Worm (Caenorhabditis elegans): ENCODE measurements around the gene ncx-5.

Gene ncx-5

ce11 chrV:10478097-10478828, 11.6 kb downstream of the ncx-5 start, which contains the start of the genes crp-1 and Y32F6B.9 (continued):
- TF ChIP-seq daf-16 (GFP tag; optimal IDR thresholded peaks at IDR 0.05) (no peak), daf-16 (tag; optimal IDR thresholded peaks at IDR 0.05) (peak; percentile 44), nhr-111 (GFP tag; optimal IDR thresholded peaks at IDR 0.05) (no peak), rbr-2 (tag; optimal IDR thresholded peaks at IDR 0.05) (no peak), dmd-6 (GFP tag; IDR thresholded peaks at IDR 0.05) (peak; percentile 41; the same call in 1 of the 2 replicates), fos-1 (tag; optimal IDR thresholded peaks at IDR 0.05) (no peak), lin-13 (GFP tag; optimal IDR thresholded peaks at IDR 0.05) (no peak), ztf-7 (tag; optimal IDR thresholded peaks at IDR 0.05) (no peak), snpc-4 (tag; optimal IDR thresholded peaks at IDR 0.05) (no peak), mxl-3 (GFP tag; optimal IDR thresholded peaks at IDR 0.05) (no peak), ceh-20 (GFP tag; IDR thresholded peaks at IDR 0.05) (no peak), zfp-3 (GFP tag; conservative IDR thresholded peaks at IDR 0.05) (no peak), zag-1 (tag; optimal IDR thresholded peaks at IDR 0.05) (no peak)

DNA sequence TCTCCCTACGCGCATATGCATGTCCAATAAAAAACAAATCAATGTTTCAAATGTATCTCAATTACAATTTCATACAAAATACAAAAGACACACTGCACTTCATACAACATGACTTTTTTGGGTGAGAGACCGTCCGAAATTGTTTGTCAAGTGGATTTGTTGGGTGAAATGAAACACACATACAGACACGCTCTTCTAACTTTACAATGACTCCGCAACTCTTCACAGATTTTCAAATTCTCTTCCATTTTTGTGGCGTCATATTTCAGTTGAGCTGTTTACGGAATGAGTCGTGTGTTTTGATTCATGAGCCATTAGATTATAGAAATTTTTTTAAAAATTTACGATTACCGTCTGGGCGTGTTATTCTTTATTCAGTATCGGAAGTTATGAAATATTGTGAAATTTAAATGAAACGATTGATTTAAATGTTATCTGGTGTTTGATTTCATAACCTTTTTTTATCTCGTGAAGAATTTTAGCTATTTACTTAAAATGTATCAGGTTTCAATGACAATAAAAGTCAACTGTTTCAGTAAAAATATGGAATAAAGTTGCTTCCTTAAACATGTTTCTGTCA, 12.9 kb downstream of the ncx-5 start:
- TF ChIP-seq nhr-77 (tag; optimal IDR thresholded peaks at IDR 0.05) (no peak), dmd-9 (GFP tag; IDR thresholded peaks at IDR 0.05) (no peak), mxl-2 (GFP tag; conservative IDR thresholded peaks at IDR 0.05) (no peak), nhr-76 (tag; optimal IDR thresholded peaks at IDR 0.05) (no peak), tra-1 (GFP tag; IDR thresholded peaks at IDR 0.05) (no peak), F49E8.2 (tag; optimal IDR thresholded peaks at IDR 0.05; ENCODE audit: borderline replicate concordance) (no peak), Y75B8A.6 (GFP tag; IDR thresholded peaks at IDR 0.05) (no peak), fkh-10 (GFP tag; optimal IDR thresholded peaks at IDR 0.05) (no peak), hif-1 (tag; optimal IDR thresholded peaks at IDR 0.05) (peak in 1 of 2 experiments; percentile 23), lin-13 (GFP tag; optimal IDR thresholded peaks at IDR 0.05) (no peak), lir-3 (tag; optimal IDR thresholded peaks at IDR 0.05) (no peak), ztf-7 (tag; optimal IDR thresholded peaks at IDR 0.05) (no peak), egl-27 (tag; optimal IDR thresholded peaks at IDR 0.05) (no peak), daf-12 (tag; optimal IDR thresholded peaks at IDR 0.05) (no peak), ceh-32 (tag; optimal IDR thresholded peaks at IDR 0.05; ENCODE audit: poor library complexity) (no peak), ztf-11 (tag; optimal IDR thresholded peaks at IDR 0.05) (no peak), php-3 (GFP tag; IDR thresholded peaks at IDR 0.05) (no peak), snpc-1.2 (GFP tag; IDR thresholded peaks at IDR 0.05) (no peak), aha-1 (tag) (peak; percentile 89), ces-1 (GFP tag; optimal IDR thresholded peaks at IDR 0.05) (no peak), lsy-2 (tag; optimal IDR thresholded peaks at IDR 0.05) (peak in 1 of 2 experiments; percentile 20), Y105C5A.15 (GFP tag; IDR thresholded peaks at IDR 0.05) (no peak), ama-1 (optimal IDR thresholded peaks at IDR 0.05) (peak; percentile 93), nhr-28 (tag; optimal IDR thresholded peaks at IDR 0.05) (peak; percentile 20), arid-1 (GFP tag; conservative IDR thresholded peaks at IDR 0.05) (no peak), mep-1 (tag; optimal IDR thresholded peaks at IDR 0.05) (peak; percentile 56), ZK337.2 (GFP tag; IDR thresholded peaks at IDR 0.05) (no peak), zip-2 (tag; optimal IDR thresholded peaks at IDR 0.05) (peak; percentile 86), madf-5 (GFP tag; IDR thresholded peaks at IDR 0.05) (no peak), nhr-111 (GFP tag; optimal IDR thresholded peaks at IDR 0.05) (no peak), hlh-30 (tag; optimal IDR thresholded peaks at IDR 0.05; ENCODE audit: insufficient read depth) (peak; percentile 6), mxl-3 (GFP tag; optimal IDR thresholded peaks at IDR 0.05) (no peak), spr-3 (GFP tag; optimal IDR thresholded peaks at IDR 0.05) (no peak), attf-4 (tag; optimal IDR thresholded peaks at IDR 0.05) (no peak), F10B5.3 (tag; optimal IDR thresholded peaks at IDR 0.05) (no peak), ctbp-1 (GFP tag; IDR thresholded peaks at IDR 0.05) (no peak), skn-1 (tag; optimal IDR thresholded peaks at IDR 0.05) (no peak), vab-7 (GFP tag; IDR thresholded peaks at IDR 0.05) (no peak), dve-1 (tag; optimal IDR thresholded peaks at IDR 0.05; ENCODE audit: insufficient read depth) (no peak), hmg-1.1 (GFP tag; IDR thresholded peaks at IDR 0.05) (no peak), zfp-3 (GFP tag; conservative IDR thresholded peaks at IDR 0.05) (no peak)

All from whole organism, L4 larva.